Worm (Caenorhabditis elegans) whole organism, L2 larva: ENCODE measurements around the gene F53E2.2.

Experiments used
- aly-2 ChIP-seq: fragments of 150-350 bp; optimal IDR thresholded peaks from 2 replicates; lab custom pipeline; 2014; ENCODE audit warnings: missing biosample characterization, missing genetic modification characterization
- lin-39 ChIP-seq: fragments of 150-350 bp; optimal IDR thresholded peaks from 2 replicates; lab custom pipeline; 2014; ENCODE audit warnings: missing biosample characterization, missing genetic modification reagents, missing genetic modification characterization
- mdl-1 ChIP-seq, 2 experiments: fragments of 150-350 bp in 1 of 2; sonication (generic microtip) in 1 of 2; optimal IDR thresholded peaks; 2 replicates each; lab custom pipeline; 2017; ENCODE audit warnings: missing biosample characterization in 2 of 2, missing genetic modification characterization in 2 of 2
- unc-39 ChIP-seq: fragments of 150-350 bp; optimal IDR thresholded peaks from 2 replicates; lab custom pipeline; 2014; ENCODE audit warnings: missing biosample characterization, missing genetic modification characterization
- zag-1 ChIP-seq: fragments of 150-350 bp; optimal IDR thresholded peaks from 2 replicates; lab custom pipeline; 2014; ENCODE audit warnings: missing biosample characterization, missing genetic modification characterization

ce11 chrV:1438205-1438604 lies 36.7 kb upstream of the F53E2.2 start:
- no peak for TF ChIP-seq aly-2 (tag; lab: Kevin White, UChicago)
- no peak for TF ChIP-seq mdl-1 (tag; optimal IDR thresholded peaks at IDR 0.05; lab: Kevin White, UChicago)
- no peak for TF ChIP-seq unc-39
- TF ChIP-seq zag-1 (tag; lab: Kevin White, UChicago) = no peak
- no peak for TF ChIP-seq lin-39
